Worm (Caenorhabditis elegans): ENCODE data around the gene sre-46.

DNA sequence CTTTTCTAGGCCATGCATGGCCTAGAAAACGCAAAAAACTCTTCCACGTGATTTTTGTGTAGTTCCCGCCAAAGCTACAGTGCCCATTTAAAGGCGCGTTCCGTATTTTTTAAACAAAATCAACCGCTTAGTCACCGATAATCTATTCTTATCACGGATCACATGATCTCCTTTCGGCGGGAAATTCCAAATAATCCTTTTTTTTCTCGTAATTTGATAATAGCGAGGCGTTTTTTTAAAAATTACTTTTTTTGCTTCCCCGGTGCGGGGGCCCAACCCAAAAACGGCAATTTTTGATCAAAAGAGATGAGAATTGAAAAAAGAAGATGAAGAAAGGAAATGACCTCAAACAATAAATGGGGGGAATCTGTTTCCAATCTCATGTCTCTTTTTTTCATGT lies 29.9 kb upstream of the sre-46 start:
- TF ChIP-seq flt-1 (GFP tag; IDR thresholded peaks at IDR 0.05) (no peak), ama-1 (optimal IDR thresholded peaks at IDR 0.05) (no peak), scrt-1 (GFP tag; IDR thresholded peaks at IDR 0.05) (no peak), sea-1 (GFP tag; conservative IDR thresholded peaks at IDR 0.05) (no peak), F13C5.2 (tag; optimal IDR thresholded peaks at IDR 0.05) (no peak), tbx-11 (GFP tag; IDR thresholded peaks at IDR 0.05) (no peak), tra-4 (tag; optimal IDR thresholded peaks at IDR 0.05) (no peak), aly-1 (tag; optimal IDR thresholded peaks at IDR 0.05) (no peak), ets-7 (tag; optimal IDR thresholded peaks at IDR 0.05) (no peak), ceh-13 (GFP tag; optimal IDR thresholded peaks at IDR 0.05) (no peak)
